Fruit fly (Drosophila melanogaster): ENCODE measurements around the gene Ogg1.
A peak's percentile ranks its signal among the peaks of the same experiment; 100 is the strongest.

DNA sequence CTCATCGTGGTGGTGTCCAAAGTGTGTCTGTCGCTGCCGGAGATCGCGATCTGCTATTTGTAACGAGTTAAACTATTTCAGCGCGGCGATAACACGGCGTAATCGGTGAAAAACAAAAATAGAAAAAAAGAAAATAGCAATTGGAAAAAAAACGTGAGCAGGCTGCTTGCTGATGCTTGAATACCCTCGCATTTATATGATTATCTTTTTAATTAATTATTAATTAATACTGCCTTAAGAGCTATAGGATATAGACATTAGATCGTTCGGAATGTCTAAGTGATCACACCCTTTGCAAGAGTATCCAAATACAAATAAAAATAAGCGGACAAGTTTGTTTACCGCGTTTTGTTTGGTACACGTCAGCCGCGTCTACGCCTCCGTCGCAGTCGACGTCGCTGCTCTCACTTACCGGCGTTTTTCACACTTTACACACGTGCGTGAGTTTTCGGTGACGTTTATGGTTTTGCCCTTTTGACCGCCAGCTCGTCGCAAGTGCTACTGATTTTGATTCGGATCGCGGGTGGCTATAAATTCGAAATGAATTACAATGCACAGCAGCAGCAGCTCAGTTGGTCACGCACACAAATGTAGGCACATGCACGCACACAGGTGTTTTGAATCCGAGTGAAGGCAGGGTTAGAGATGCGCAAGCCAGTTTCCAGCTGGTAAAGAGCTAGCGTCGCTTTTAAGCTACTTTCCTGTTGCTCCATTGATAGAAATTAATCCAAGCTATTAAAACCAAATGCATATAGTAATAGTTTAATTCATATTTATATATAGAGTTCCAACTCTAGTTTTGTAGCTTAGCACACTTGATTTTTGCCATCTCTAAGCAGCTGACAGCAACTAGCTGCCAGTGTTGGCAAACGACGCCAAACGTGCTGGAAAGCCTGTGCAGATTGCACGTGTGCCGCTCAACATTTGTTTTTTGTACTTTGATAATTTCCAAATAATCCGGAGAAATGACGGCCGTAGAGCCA is 24.2 kb downstream of the Ogg1 start, which contains the start of the genes CG2004 and CG1785:
- TF ChIP-seq bigmax (GFP tag; optimal IDR thresholded peaks at IDR 0.05), result no peak
- no peak for TF ChIP-seq HLHmδ (GFP tag; optimal IDR thresholded peaks at IDR 0.05)
- TF ChIP-seq trem (tag; optimal IDR thresholded peaks at IDR 0.05), result peak; percentile 85
- peak; percentile 93 for TF ChIP-seq CG6272 (GFP tag; IDR thresholded peaks at IDR 0.05)
- peak; percentile 44; the same call in 1 of the 2 replicates for TF ChIP-seq GATAe (GFP tag; conservative IDR thresholded peaks at IDR 0.05)
- TF ChIP-seq CG15073 (GFP tag; optimal IDR thresholded peaks at IDR 0.05), result peak; percentile 51
- TF ChIP-seq CG13624 (GFP tag; optimal IDR thresholded peaks at IDR 0.05), result peak; percentile 62
- TF ChIP-seq maf-S (GFP tag; optimal IDR thresholded peaks at IDR 0.05), result peak; percentile 79
- TF ChIP-seq pnt (GFP tag; optimal IDR thresholded peaks at IDR 0.05), result peak; percentile 76
- peak; percentile 89 for TF ChIP-seq CG31224 (GFP tag; IDR thresholded peaks at IDR 0.05)
- no peak for TF ChIP-seq Dip2 (GFP tag; IDR thresholded peaks at IDR 0.05)
- TF ChIP-seq CG12219 (GFP tag; optimal IDR thresholded peaks at IDR 0.05), result peak; percentile 61
- TF ChIP-seq mam (GFP tag; optimal IDR thresholded peaks at IDR 0.05), result peak; percentile 85
- peak; percentile 43 for TF ChIP-seq sima (GFP tag; optimal IDR thresholded peaks at IDR 0.05)
